Fruit fly (Drosophila melanogaster): Measurements from ENCODE around the gene opm.
A peak's percentile ranks its signal among the peaks of the same experiment; 100 is the strongest.

The opm gene

dm6 chrX:15074646-15075351, 8.6 kb upstream of the opm start (continued):
- peak; percentile 85 for TF ChIP-seq CG12219 (GFP tag; optimal IDR thresholded peaks at IDR 0.05)
- TF ChIP-seq CG14014 (GFP tag; IDR thresholded peaks at IDR 0.05) = peak; percentile 90
- TF ChIP-seq Vsx1 (GFP tag; optimal IDR thresholded peaks at IDR 0.05) = peak; percentile 50
- peak; percentile 87 for TF ChIP-seq Dip3 (GFP tag; optimal IDR thresholded peaks at IDR 0.05)
- TF ChIP-seq hb (GFP tag; IDR thresholded peaks at IDR 0.05; ENCODE audit: partially characterized antibody) = no peak
- TF ChIP-seq CG2875 (GFP tag; optimal IDR thresholded peaks at IDR 0.05) = peak; percentile 68
- peak; percentile 79 for TF ChIP-seq Blimp-1 (GFP tag; optimal IDR thresholded peaks at IDR 0.05)
- peak; percentile 64 for TF ChIP-seq btn (GFP tag; optimal IDR thresholded peaks at IDR 0.05)
- TF ChIP-seq pfk (GFP tag; optimal IDR thresholded peaks at IDR 0.05) = peak; percentile 15
- TF ChIP-seq ham (GFP tag; IDR thresholded peaks at IDR 0.05) = peak; percentile 61
- peak; percentile 70 for TF ChIP-seq CG14050 (GFP tag; IDR thresholded peaks at IDR 0.05)
- TF ChIP-seq dpn (GFP tag; optimal IDR thresholded peaks at IDR 0.05) = peak; percentile 93 to 94
- TF ChIP-seq eve (GFP tag; optimal IDR thresholded peaks at IDR 0.05) = peak in 1 of 2 experiments; percentile 95
- TF ChIP-seq CG10462 (GFP tag; optimal IDR thresholded peaks at IDR 0.05) = peak; percentile 63
- peak; percentile 92 for TF ChIP-seq CG16779 (GFP tag; IDR thresholded peaks at IDR 0.05)
- peak; percentile 78 for TF ChIP-seq CG12236 (GFP tag; optimal IDR thresholded peaks at IDR 0.05)
- TF ChIP-seq Rfx (GFP tag; IDR thresholded peaks at IDR 0.05) = peak; percentile 97
- peak; percentile 70 for TF ChIP-seq Hmx (GFP tag; optimal IDR thresholded peaks at IDR 0.05)
- peak; percentile 80 for TF ChIP-seq fd96Cb (tag; optimal IDR thresholded peaks at IDR 0.05)
- no peak for TF ChIP-seq salm (tag; optimal IDR thresholded peaks at IDR 0.05)
- peak; percentile 85 for TF ChIP-seq CG1233 (GFP tag; optimal IDR thresholded peaks at IDR 0.05)
- TF ChIP-seq gsb-n (tag; optimal IDR thresholded peaks at IDR 0.05) = peak; percentile 70
- TF ChIP-seq HLH54F (GFP tag; optimal IDR thresholded peaks at IDR 0.05) = peak; percentile 92
- no peak for TF ChIP-seq usp (GFP tag; optimal IDR thresholded peaks at IDR 0.05)
- TF ChIP-seq Taf1 (GFP tag; IDR thresholded peaks at IDR 0.05) = peak; percentile 82
- TF ChIP-seq CG12071 (GFP tag; optimal IDR thresholded peaks at IDR 0.05) = peak; percentile 70
- peak; percentile 89 for TF ChIP-seq tgo (GFP tag; IDR thresholded peaks at IDR 0.05)
- TF ChIP-seq Abd-B (GFP tag; optimal IDR thresholded peaks at IDR 0.05) = peak; percentile 76
- TF ChIP-seq Ada2b (GFP tag; IDR thresholded peaks at IDR 0.05) = peak; percentile 88
- peak; percentile 82 for TF ChIP-seq B-H1 (GFP tag; IDR thresholded peaks at IDR 0.05)
- TF ChIP-seq CG3726 (GFP tag; IDR thresholded peaks at IDR 0.05) = peak; percentile 64; the same call in 1 of the 3 replicates
- TF ChIP-seq CG2129 (GFP tag; IDR thresholded peaks at IDR 0.05; ENCODE audit: partially characterized antibody) = no peak
- TF ChIP-seq yki (optimal IDR thresholded peaks at IDR 0.05) = no peak
- TF ChIP-seq Sox102F (GFP tag; optimal IDR thresholded peaks at IDR 0.05) = peak; percentile 85
- TF ChIP-seq CG6654 (GFP tag; optimal IDR thresholded peaks at IDR 0.05) = peak; percentile 46
- peak; percentile 88 for TF ChIP-seq bcd (GFP tag; optimal IDR thresholded peaks at IDR 0.05)
- TF ChIP-seq BtbVII (GFP tag; optimal IDR thresholded peaks at IDR 0.05) = peak; percentile 86
- peak; percentile 90 for TF ChIP-seq CG3281 (GFP tag; optimal IDR thresholded peaks at IDR 0.05)
- TF ChIP-seq crol (GFP tag; IDR thresholded peaks at IDR 0.05) = peak; percentile 56; the same call in 1 of the 2 replicates
- peak; percentile 93 for TF ChIP-seq CHES-1-like (GFP tag; optimal IDR thresholded peaks at IDR 0.05)
- TF ChIP-seq CG31441 (GFP tag; IDR thresholded peaks at IDR 0.05) = peak; percentile 84
- peak; percentile 93 for TF ChIP-seq sr (GFP tag; IDR thresholded peaks at IDR 0.05)
- peak; percentile 68 for TF ChIP-seq nerfin-1 (tag; optimal IDR thresholded peaks at IDR 0.05)
- TF ChIP-seq Hr51 (GFP tag; optimal IDR thresholded peaks at IDR 0.05) = peak; percentile 88 to 91
- TF ChIP-seq NfI (GFP tag; optimal IDR thresholded peaks at IDR 0.05) = peak; percentile 89
- peak; percentile 91 for TF ChIP-seq Side (GFP tag; optimal IDR thresholded peaks at IDR 0.05)
- peak; percentile 91 to 93 for TF ChIP-seq Pdp1 (GFP tag; optimal IDR thresholded peaks at IDR 0.05)
- TF ChIP-seq CG15601 (tag; optimal IDR thresholded peaks at IDR 0.05) = peak; percentile 54
- TF ChIP-seq mld (GFP tag; IDR thresholded peaks at IDR 0.05; ENCODE audit: partially characterized antibody) = no peak
